Worm (Caenorhabditis elegans): ENCODE measurements around the gene sri-54.

DNA sequence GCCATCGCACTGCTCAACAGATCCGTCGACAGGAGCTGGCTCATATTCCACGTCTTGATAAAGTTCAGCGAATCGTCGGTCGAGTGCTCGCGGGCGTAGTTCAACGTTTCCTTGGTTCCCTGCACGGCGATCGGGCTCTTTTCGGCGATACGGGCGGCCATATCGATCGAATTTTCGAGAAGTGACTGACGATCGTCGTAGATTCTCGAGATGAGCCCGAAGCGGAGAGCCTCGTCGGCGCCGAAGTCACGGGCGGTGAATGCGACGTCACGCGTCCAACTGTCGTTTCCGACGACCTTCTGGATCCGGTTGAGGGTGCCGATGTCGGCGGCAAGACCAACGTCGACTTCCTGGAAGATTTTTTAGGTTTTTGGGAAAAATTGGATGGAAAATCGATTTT lies 28.2 kb downstream of the sri-54 start:
- no peak for TF ChIP-seq spr-3 (GFP tag; optimal IDR thresholded peaks at IDR 0.05)
- TF ChIP-seq aly-2 (tag; optimal IDR thresholded peaks at IDR 0.05) = no peak
- no peak for TF ChIP-seq snpc-4 (tag; optimal IDR thresholded peaks at IDR 0.05)
- TF ChIP-seq snpc-1.2 (GFP tag; IDR thresholded peaks at IDR 0.05) = no peak
- TF ChIP-seq nhr-237 (tag; optimal IDR thresholded peaks at IDR 0.05) = no peak
- TF ChIP-seq pqm-1 (tag; optimal IDR thresholded peaks at IDR 0.05) = no peak
- no peak for TF ChIP-seq nhr-6 (tag; optimal IDR thresholded peaks at IDR 0.05)
- TF ChIP-seq dpl-1 (GFP tag; optimal IDR thresholded peaks at IDR 0.05) = no peak
- TF ChIP-seq aha-1 (tag) = peak; percentile 80
- TF ChIP-seq arid-1 (GFP tag; conservative IDR thresholded peaks at IDR 0.05) = no peak
